Worm (Caenorhabditis elegans) whole organism, L4 larva: Measurements from ENCODE around the gene R144.10.

Experiments
- ama-1 ChIP-seq: fragments of 150-350 bp; optimal IDR thresholded peaks from 2 replicates; lab custom pipeline; 2014; ENCODE audit warnings: inconsistent platforms, mixed read lengths
- ceh-20 ChIP-seq: fragments of 200-800 bp; sonication (Bioruptor generic); IDR thresholded peaks from 2 replicates; pipeline ENCODE4 v1.3.6; 2022; ENCODE audit warnings: missing genetic modification reagents, missing genetic modification characterization, missing compliant biosample characterization
- lim-7 ChIP-seq: fragments of 200-800 bp; sonication (Bioruptor generic); IDR thresholded peaks from 2 replicates; pipeline ENCODE4 v1.3.6; 2022; ENCODE audit warnings: missing genetic modification characterization, missing compliant biosample characterization
- nhr-237 ChIP-seq: sonication (generic microtip); optimal IDR thresholded peaks from 2 replicates; lab custom pipeline; 2017; ENCODE audit warnings: missing biosample characterization, missing genetic modification characterization
- nhr-76 ChIP-seq: fragments of 150-350 bp; optimal IDR thresholded peaks from 2 replicates; lab custom pipeline; 2014; ENCODE audit warnings: missing biosample characterization, missing genetic modification characterization
- nhr-77 ChIP-seq: fragments of 150-350 bp; optimal IDR thresholded peaks from 2 replicates; lab custom pipeline; 2014; ENCODE audit warnings: missing biosample characterization, missing genetic modification characterization
- tag-97 ChIP-seq: fragments of 200-800 bp; sonication (Bioruptor generic); IDR thresholded peaks from 2 replicates; pipeline ENCODE4 v1.3.6; 2022; ENCODE audit warnings: missing genetic modification characterization, missing compliant biosample characterization

ce11 chrIII:5020924-5021323, 18.8 kb upstream of the R144.10 start, which contains the start of gene mdt-11:
- TF ChIP-seq nhr-77 (tag; lab: Kevin White, UChicago) (no peak), nhr-237 (tag; lab: Kevin White, UChicago) (no peak), ceh-20 (GFP tag; lab: Robert Waterston, UW) (no peak), nhr-76 (no peak), tag-97 (GFP tag; lab: Robert Waterston, UW) (no peak), ama-1 (no peak), lim-7 (GFP tag; lab: Robert Waterston, UW) (no peak)
